Worm (Caenorhabditis elegans) whole organism, young adult: ENCODE measurements around the gene zmp-5.

Experiments
- B0035.1 ChIP-seq: sonication (generic microtip); optimal IDR thresholded peaks from 2 replicates; lab custom pipeline; 2016; ENCODE audit warnings: missing genetic modification characterization, mild to moderate bottlenecking, missing compliant biosample characterization, missing genotype, missing genetic modification reagents
- B0336.3 ChIP-seq: fragments of 200-800 bp; sonication (Bioruptor generic); IDR thresholded peaks from 2 replicates; pipeline ENCODE4 v1.3.6; 2022; ENCODE audit warnings: missing genetic modification characterization, missing compliant biosample characterization
- C06A6.2 ChIP-seq: fragments of 200-800 bp; sonication (Bioruptor generic); conservative IDR thresholded peaks from 2 replicates; pipeline ENCODE4 v1.3.6; 2022; ENCODE audit warnings: missing genetic modification characterization, missing compliant biosample characterization
- F22D6.2 ChIP-seq: sonication (generic microtip); optimal IDR thresholded peaks from 2 replicates; lab custom pipeline; 2016; ENCODE audit warnings: mild to moderate bottlenecking, missing genetic modification characterization, missing compliant biosample characterization
- F52B5.7 ChIP-seq: sonication (generic microtip); optimal IDR thresholded peaks from 2 replicates; lab custom pipeline; 2016; ENCODE audit warnings: mild to moderate bottlenecking, missing genetic modification characterization, missing compliant biosample characterization
- Y53G8AR.9 ChIP-seq: fragments of 200-800 bp; sonication (Bioruptor generic); conservative IDR thresholded peaks from 2 replicates; pipeline ENCODE4 v1.3.6; 2022; ENCODE audit warnings: missing genetic modification reagents, missing genetic modification characterization, missing compliant biosample characterization
- Y95B8A.8 ChIP-seq: fragments of 200-800 bp; sonication (Bioruptor generic); IDR thresholded peaks from 2 replicates; pipeline ENCODE4 v1.3.6; 2022; ENCODE audit warnings: missing genetic modification reagents, missing genetic modification characterization, missing compliant biosample characterization
- ama-1 ChIP-seq, 3 experiments: fragments of 150-350 bp in 1 of 3; sonication (generic microtip) in 2 of 3; optimal IDR thresholded peaks; 2 replicates each; lab custom pipeline; 2014 to 2018; ENCODE audit warnings: missing biosample characterization in 2 of 3, missing genetic modification characterization in 2 of 3, missing genetic modification reagents in 2 of 3
- atf-7 ChIP-seq: sonication (generic microtip); optimal IDR thresholded peaks from 2 replicates; lab custom pipeline; 2017; ENCODE audit warnings: mild to moderate bottlenecking, missing genetic modification characterization, missing compliant biosample characterization
- attf-5 ChIP-seq: fragments of 200-800 bp; sonication (Bioruptor generic); optimal IDR thresholded peaks from 2 replicates; lab custom pipeline; 2018; ENCODE audit warnings: mild to moderate bottlenecking, missing genetic modification characterization, missing compliant biosample characterization
- attf-6 ChIP-seq: fragments of 200-800 bp; sonication (Bioruptor generic); IDR thresholded peaks from 2 replicates; pipeline ENCODE4 v1.3.6; 2022; ENCODE audit warnings: missing genetic modification reagents, missing genetic modification characterization, missing compliant biosample characterization
- cebp-1 ChIP-seq, 2 experiments: fragments of 200-800 bp in 1 of 2; sonication (Bioruptor generic) in 1 of 2; sonication (generic microtip) in 1 of 2; IDR thresholded peaks in 1 of 2; optimal IDR thresholded peaks in 1 of 2; 2 replicates each; pipeline versions ENCODE4 v1.3.6 to Lab custom; 2017 to 2022; ENCODE audit warnings: missing compliant biosample characterization in 2 of 2, missing genetic modification characterization in 2 of 2, mild to moderate bottlenecking in 1 of 2, missing genetic modification reagents in 1 of 2, moderate library complexity in 1 of 2
- ceh-27 ChIP-seq: fragments of 200-800 bp; sonication (Bioruptor generic); optimal IDR thresholded peaks from 2 replicates; lab custom pipeline; 2018; ENCODE audit warnings: mild to moderate bottlenecking, missing genetic modification characterization, moderate library complexity, missing compliant biosample characterization
- ceh-40 ChIP-seq: fragments of 200-800 bp; sonication (Bioruptor generic); IDR thresholded peaks from 2 replicates; pipeline ENCODE4 v1.3.6; 2022; ENCODE audit warnings: missing genetic modification characterization, missing compliant biosample characterization
- chd-7 ChIP-seq: sonication (generic microtip); optimal IDR thresholded peaks from 2 replicates; lab custom pipeline; 2016; ENCODE audit warnings: mild to moderate bottlenecking, missing genetic modification characterization, moderate library complexity, missing compliant biosample characterization
- dox-1 ChIP-seq: fragments of 200-800 bp; sonication (Bioruptor generic); IDR thresholded peaks from 2 replicates; pipeline ENCODE4 v1.3.6; 2022; ENCODE audit warnings: missing genetic modification reagents, missing genetic modification characterization, missing compliant biosample characterization
- efl-1 ChIP-seq: fragments of 150-350 bp; optimal IDR thresholded peaks from 2 replicates; lab custom pipeline; 2014; ENCODE audit warnings: missing biosample characterization, missing genetic modification reagents, missing genetic modification characterization
- egl-44 ChIP-seq: fragments of 200-800 bp; sonication (Bioruptor generic); IDR thresholded peaks from 2 replicates; pipeline ENCODE4 v1.3.6; 2022; ENCODE audit warnings: missing genetic modification reagents, missing genetic modification characterization, missing compliant biosample characterization
- ekl-4 ChIP-seq: fragments of 200-800 bp; sonication (Bioruptor generic); IDR thresholded peaks from 2 replicates; pipeline ENCODE4 v1.3.6; 2022; ENCODE audit warnings: missing genetic modification reagents, missing genetic modification characterization, missing compliant biosample characterization
- gei-17 ChIP-seq: fragments of 200-800 bp; sonication (Bioruptor generic); optimal IDR thresholded peaks from 2 replicates; lab custom pipeline; 2018; ENCODE audit warnings: mild to moderate bottlenecking, missing genetic modification characterization, missing compliant biosample characterization
- hlh-26 ChIP-seq: fragments of 200-800 bp; sonication (Bioruptor generic); conservative IDR thresholded peaks from 2 replicates; pipeline ENCODE4 v1.3.6; 2022; ENCODE audit warnings: missing genetic modification reagents, missing genetic modification characterization, missing compliant biosample characterization
- hsf-1 ChIP-seq: fragments of 200-800 bp; sonication (Bioruptor generic); IDR thresholded peaks from 2 replicates; pipeline ENCODE4 v1.3.6; 2022; ENCODE audit warnings: missing genetic modification reagents, missing genetic modification characterization, missing compliant biosample characterization
- let-526 ChIP-seq: fragments of 200-800 bp; sonication (Bioruptor generic); IDR thresholded peaks from 2 replicates; pipeline ENCODE4 v1.3.6; 2022; ENCODE audit warnings: missing genetic modification reagents, missing genetic modification characterization, missing compliant biosample characterization
- lin-26 ChIP-seq: fragments of 200-800 bp; sonication (Bioruptor generic); IDR thresholded peaks from 2 replicates; pipeline ENCODE4 v1.3.6; 2022; ENCODE audit warnings: missing genetic modification reagents, missing genetic modification characterization, missing compliant biosample characterization
- lin-40 ChIP-seq: sonication (generic microtip); optimal IDR thresholded peaks from 2 replicates; lab custom pipeline; 2016; ENCODE audit warnings: missing genetic modification characterization, mild to moderate bottlenecking, missing compliant biosample characterization, missing genotype, missing genetic modification reagents
- lir-1 ChIP-seq: fragments of 200-800 bp; sonication (Bioruptor generic); conservative IDR thresholded peaks from 2 replicates; pipeline ENCODE4 v1.3.6; 2022; ENCODE audit warnings: missing genetic modification reagents, missing genetic modification characterization, missing compliant biosample characterization
- madf-3 ChIP-seq: fragments of 200-800 bp; sonication (Bioruptor generic); IDR thresholded peaks from 2 replicates; pipeline ENCODE4 v1.3.6; 2022; ENCODE audit warnings: missing genetic modification reagents, missing genetic modification characterization, missing compliant biosample characterization
- mcd-1 ChIP-seq: fragments of 200-800 bp; sonication (Bioruptor generic); IDR thresholded peaks from 2 replicates; pipeline ENCODE4 v1.3.6; 2022; ENCODE audit warnings: missing genetic modification reagents, missing genetic modification characterization, missing compliant biosample characterization
- nfyb-1 ChIP-seq: fragments of 200-800 bp; sonication (Bioruptor generic); IDR thresholded peaks from 2 replicates; pipeline ENCODE4 v1.3.6; 2022; ENCODE audit warnings: missing genetic modification reagents, missing genetic modification characterization, missing compliant biosample characterization
- nhr-120 ChIP-seq: fragments of 200-800 bp; sonication (Bioruptor generic); IDR thresholded peaks from 2 replicates; pipeline ENCODE4 v1.3.6; 2022; ENCODE audit warnings: missing genetic modification characterization, missing compliant biosample characterization
- nhr-179 ChIP-seq: sonication (generic microtip); optimal IDR thresholded peaks from 2 replicates; lab custom pipeline; 2016; ENCODE audit warnings: mild to moderate bottlenecking, missing genetic modification characterization, missing compliant biosample characterization
- nhr-80 ChIP-seq: sonication (generic microtip); optimal IDR thresholded peaks from 2 replicates; lab custom pipeline; 2016; ENCODE audit warnings: missing genetic modification characterization, missing compliant biosample characterization
- nhr-90 ChIP-seq: sonication (generic microtip); optimal IDR thresholded peaks from 2 replicates; lab custom pipeline; 2016; ENCODE audit warnings: missing genotype, mild to moderate bottlenecking, missing genetic modification characterization, missing compliant biosample characterization
- repo-1 ChIP-seq: sonication (generic microtip); optimal IDR thresholded peaks from 2 replicates; lab custom pipeline; 2017; ENCODE audit warnings: mild to moderate bottlenecking, missing genetic modification characterization, missing compliant biosample characterization
- sdz-38 ChIP-seq: sonication (generic microtip); optimal IDR thresholded peaks from 2 replicates; lab custom pipeline; 2016; ENCODE audit warnings: missing genotype, missing genetic modification characterization, missing compliant biosample characterization
- tbp1 ChIP-seq: fragments of 200-800 bp; sonication (Bioruptor generic); optimal IDR thresholded peaks from 2 replicates; lab custom pipeline; 2018; ENCODE audit warnings: mild to moderate bottlenecking, missing genetic modification characterization, missing compliant biosample characterization
- xnd-1 ChIP-seq: sonication (generic microtip); optimal IDR thresholded peaks from 2 replicates; lab custom pipeline; 2016; ENCODE audit warnings: missing genotype, missing genetic modification reagents, missing genetic modification characterization, missing compliant biosample characterization
- zfh-2 ChIP-seq: fragments of 200-800 bp; sonication (Bioruptor generic); conservative IDR thresholded peaks from 2 replicates; pipeline ENCODE4 v1.3.6; 2022; ENCODE audit warnings: missing genetic modification reagents, missing genetic modification characterization, missing compliant biosample characterization
- ztf-25 ChIP-seq: fragments of 200-800 bp; sonication (Bioruptor generic); IDR thresholded peaks from 2 replicates; pipeline ENCODE4 v1.3.6; 2022; ENCODE audit warnings: missing genetic modification reagents, missing genetic modification characterization, missing compliant biosample characterization
- ztf-26 ChIP-seq: sonication (generic microtip); optimal IDR thresholded peaks from 2 replicates; lab custom pipeline; 2017; ENCODE audit warnings: missing genetic modification characterization, missing compliant biosample characterization

The zmp-5 gene

ce11 chrX:12629257-12629656, 17.7 kb upstream of the zmp-5 start:
- 0 out of 2 replicates have a peak, but pooled peaks have one; percentile 59 for TF ChIP-seq nfyb-1
- no peak for TF ChIP-seq xnd-1 (tag; lab: Kevin White, UChicago)
- 0 out of 2 replicates have a peak, but pooled peaks have one; percentile 30 for TF ChIP-seq Y95B8A.8
- no peak for TF ChIP-seq nhr-80 (tag; lab: Kevin White, UChicago)
- peak; percentile 6 for TF ChIP-seq chd-7 (tag; lab: Kevin White, UChicago)
- TF ChIP-seq mcd-1 (GFP tag; lab: Robert Waterston, UW), result 0 out of 2 replicates have a peak, but pooled peaks have one; percentile 26
- TF ChIP-seq lin-26 (GFP tag; lab: Robert Waterston, UW), result 0 out of 2 replicates have a peak, but pooled peaks have one; percentile 29
- TF ChIP-seq attf-5 (GFP tag; lab: Kevin White, UChicago), result peak; percentile 14
- no peak for TF ChIP-seq ztf-26 (tag; lab: Kevin White, UChicago)
- peak; percentile 59; the same call in 1 of the 2 replicates for TF ChIP-seq dox-1
- TF ChIP-seq nhr-179 (tag; lab: Kevin White, UChicago), result no peak
- TF ChIP-seq ceh-27 (GFP tag; lab: Kevin White, UChicago), result peak; percentile 54
- no peak for TF ChIP-seq ama-1 (optimal IDR thresholded peaks at IDR 0.05; lab: Kevin White, UChicago)
- no peak for TF ChIP-seq ama-1 (GFP tag; optimal IDR thresholded peaks at IDR 0.05; lab: Kevin White, UChicago)
- peak; percentile 64 for TF ChIP-seq zfh-2 (GFP tag; lab: Robert Waterston, UW)
- no peak for TF ChIP-seq cebp-1 (GFP tag; IDR thresholded peaks at IDR 0.05; lab: Robert Waterston, UW)
- peak; percentile 47 for TF ChIP-seq cebp-1 (tag; optimal IDR thresholded peaks at IDR 0.05; lab: Kevin White, UChicago)
- TF ChIP-seq B0035.1 (tag; lab: Kevin White, UChicago), result no peak

ce11 chrX:12630005-12630404, 16.9 kb upstream of the zmp-5 start:
- TF ChIP-seq nhr-120 (GFP tag; lab: Robert Waterston, UW), result no peak
- peak; percentile 37; the same call in 1 of the 2 replicates for TF ChIP-seq cebp-1 (GFP tag; IDR thresholded peaks at IDR 0.05; lab: Robert Waterston, UW)
- peak; percentile 66 for TF ChIP-seq cebp-1 (tag; optimal IDR thresholded peaks at IDR 0.05; lab: Kevin White, UChicago)
- TF ChIP-seq F22D6.2, result no peak
- no peak for TF ChIP-seq attf-6 (GFP tag; lab: Robert Waterston, UW)
- TF ChIP-seq, all 124 proteins: peak for 1

ce11 chrX:12630556-12630955, 16.4 kb upstream of the zmp-5 start:
- no peak for TF ChIP-seq sdz-38 (tag; lab: Kevin White, UChicago)
- peak; percentile 36 for TF ChIP-seq lin-40 (tag; lab: Kevin White, UChicago)
- peak; percentile 95 for TF ChIP-seq nhr-80 (tag; lab: Kevin White, UChicago)
- TF ChIP-seq Y95B8A.8, result 0 out of 2 replicates have a peak, but pooled peaks have one; percentile 39
- TF ChIP-seq F52B5.7 (tag; lab: Kevin White, UChicago), result no peak
- peak; percentile 65; the same call in 1 of the 2 replicates for TF ChIP-seq nfyb-1
- 0 out of 2 replicates have a peak, but pooled peaks have one; percentile 56 for TF ChIP-seq lin-26 (GFP tag; lab: Robert Waterston, UW)
- 0 out of 2 replicates have a peak, but pooled peaks have one; percentile 24 for TF ChIP-seq egl-44 (GFP tag; lab: Robert Waterston, UW)
- TF ChIP-seq ztf-25 (GFP tag; lab: Robert Waterston, UW), result 0 out of 2 replicates have a peak, but pooled peaks have one; percentile 36
- TF ChIP-seq repo-1, result no peak
- TF ChIP-seq dox-1, result peak; percentile 67
- TF ChIP-seq cebp-1 (GFP tag; IDR thresholded peaks at IDR 0.05; lab: Robert Waterston, UW), result no peak
- TF ChIP-seq cebp-1 (tag; optimal IDR thresholded peaks at IDR 0.05; lab: Kevin White, UChicago), result peak; percentile 42
- 0 out of 2 replicates have a peak, but pooled peaks have one; percentile 63 for TF ChIP-seq let-526 (GFP tag; lab: Robert Waterston, UW)
- TF ChIP-seq ztf-26 (tag; lab: Kevin White, UChicago), result peak; percentile 62
- no peak for TF ChIP-seq Y53G8AR.9 (GFP tag; lab: Robert Waterston, UW)
- TF ChIP-seq efl-1 (GFP tag; lab: Kevin White, UChicago), result no peak
- peak; percentile 38 for TF ChIP-seq atf-7
- TF ChIP-seq ceh-40 (GFP tag; lab: Robert Waterston, UW), result 0 out of 2 replicates have a peak, but pooled peaks have one; percentile 16
- no peak for TF ChIP-seq lir-1
- no peak for TF ChIP-seq gei-17 (GFP tag; lab: Kevin White, UChicago)
- TF ChIP-seq mcd-1 (GFP tag; lab: Robert Waterston, UW), result 0 out of 2 replicates have a peak, but pooled peaks have one; percentile 40
- peak; percentile 38; the same call in 1 of the 2 replicates for TF ChIP-seq B0336.3 (GFP tag; lab: Robert Waterston, UW)
- no peak for TF ChIP-seq ekl-4 (GFP tag; lab: Robert Waterston, UW)
- no peak for TF ChIP-seq hsf-1
- peak; percentile 28 for TF ChIP-seq nhr-90 (tag; lab: Kevin White, UChicago)
- TF ChIP-seq tbp1 (GFP tag; lab: Kevin White, UChicago), result peak; percentile 20
- no peak for TF ChIP-seq madf-3 (GFP tag; lab: Robert Waterston, UW)
- TF ChIP-seq C06A6.2 (GFP tag; lab: Robert Waterston, UW), result 0 out of 2 replicates have a peak, but pooled peaks have one; percentile 29
- TF ChIP-seq hlh-26 (GFP tag; lab: Robert Waterston, UW), result no peak
